Worm (Caenorhabditis elegans) whole organism, L4 larva: Measurements from ENCODE around the gene Y38E10A.22.
A peak's percentile ranks its signal among the peaks of the same experiment; 100 is the strongest.

Experiments used
- F37D6.2 ChIP-seq: sonication (generic microtip); optimal IDR thresholded peaks from 2 replicates; lab custom pipeline; 2016; ENCODE audit warnings: mild to moderate bottlenecking, missing genetic modification characterization, missing compliant biosample characterization
- T20F7.1 ChIP-seq: fragments of 200-800 bp; sonication (Bioruptor generic); optimal IDR thresholded peaks from 2 replicates; lab custom pipeline; 2018; ENCODE audit warnings: mild to moderate bottlenecking, missing genetic modification characterization, missing compliant biosample characterization
- Y105C5A.15 ChIP-seq: fragments of 200-800 bp; sonication (Bioruptor generic); IDR thresholded peaks from 2 replicates; pipeline ENCODE4 v1.3.6; 2022; ENCODE audit warnings: missing genetic modification characterization, missing compliant biosample characterization
- Y48G9A.11 ChIP-seq: fragments of 200-800 bp; sonication (Bioruptor generic); IDR thresholded peaks from 2 replicates; pipeline ENCODE4 v1.3.6; 2022; ENCODE audit warnings: missing genetic modification reagents, missing genetic modification characterization, missing compliant biosample characterization
- aly-2 ChIP-seq: sonication (generic microtip); optimal IDR thresholded peaks from 2 replicates; lab custom pipeline; 2018; ENCODE audit warnings: missing biosample characterization, missing genetic modification characterization
- attf-4 ChIP-seq: sonication (generic microtip); optimal IDR thresholded peaks from 3 replicates; lab custom pipeline; 2017; ENCODE audit warnings: missing biosample characterization, missing genetic modification characterization
- ceh-62 ChIP-seq: sonication (generic microtip); optimal IDR thresholded peaks from 2 replicates; lab custom pipeline; 2017; ENCODE audit warnings: missing biosample characterization, missing genetic modification characterization
- ceh-82 ChIP-seq: sonication (generic microtip); optimal IDR thresholded peaks from 2 replicates; lab custom pipeline; 2017; ENCODE audit warnings: missing biosample characterization, missing genetic modification characterization
- ces-1 ChIP-seq: fragments of 150-350 bp; sonication (generic microtip); optimal IDR thresholded peaks from 4 replicates; lab custom pipeline; 2014; ENCODE audit warnings: missing biosample characterization, missing genetic modification reagents, missing genetic modification characterization
- ctbp-1 ChIP-seq: fragments of 200-800 bp; sonication (Bioruptor generic); IDR thresholded peaks from 2 replicates; pipeline ENCODE4 v1.3.6; 2022; ENCODE audit warnings: missing genetic modification reagents, missing genetic modification characterization, missing compliant biosample characterization
- daf-12 ChIP-seq: fragments of 150-350 bp; optimal IDR thresholded peaks from 2 replicates; lab custom pipeline; 2014; ENCODE audit warnings: missing biosample characterization, missing genetic modification reagents, missing genetic modification characterization
- duxl-1 ChIP-seq: sonication (generic microtip); optimal IDR thresholded peaks from 2 replicates; lab custom pipeline; 2016; ENCODE audit warnings: mild to moderate bottlenecking, missing genetic modification characterization, moderate library complexity, missing compliant biosample characterization; ENCODE audit not compliant: poor library complexity
- dve-1 ChIP-seq: sonication (generic microtip); optimal IDR thresholded peaks from 2 replicates; lab custom pipeline; 2017; ENCODE audit warnings: antibody characterized with exemption, mild to moderate bottlenecking, missing genetic modification characterization, missing compliant biosample characterization; ENCODE audit not compliant: insufficient read depth
- fkh-10 ChIP-seq: fragments of 150-350 bp; optimal IDR thresholded peaks from 2 replicates; lab custom pipeline; 2014; ENCODE audit warnings: missing biosample characterization, missing genetic modification reagents, missing genetic modification characterization
- hlh-11 ChIP-seq: fragments of 200-800 bp; sonication (Bioruptor generic); optimal IDR thresholded peaks from 2 replicates; lab custom pipeline; 2018; ENCODE audit warnings: mild to moderate bottlenecking, missing genetic modification characterization, missing compliant biosample characterization
- hlh-30 ChIP-seq: sonication (generic microtip); optimal IDR thresholded peaks from 2 replicates; lab custom pipeline; 2017; ENCODE audit warnings: antibody characterized with exemption, mild to moderate bottlenecking, missing genetic modification characterization, missing compliant biosample characterization; ENCODE audit not compliant: insufficient read depth
- hmg-1.1 ChIP-seq: fragments of 200-800 bp; sonication (Bioruptor generic); IDR thresholded peaks from 2 replicates; pipeline ENCODE4 v1.3.6; 2022; ENCODE audit warnings: missing genetic modification reagents, missing genetic modification characterization, missing compliant biosample characterization
- jun-1 ChIP-seq: fragments of 150-350 bp; optimal IDR thresholded peaks from 2 replicates; lab custom pipeline; 2014; ENCODE audit warnings: missing biosample characterization, missing genetic modification reagents, missing genetic modification characterization
- lim-7 ChIP-seq: fragments of 200-800 bp; sonication (Bioruptor generic); IDR thresholded peaks from 2 replicates; pipeline ENCODE4 v1.3.6; 2022; ENCODE audit warnings: missing genetic modification characterization, missing compliant biosample characterization
- lin-1 ChIP-seq: fragments of 200-800 bp; sonication (Bioruptor generic); IDR thresholded peaks from 2 replicates; pipeline ENCODE4 v1.3.6; 2022; ENCODE audit warnings: missing genetic modification reagents, missing genetic modification characterization, missing compliant biosample characterization
- lin-29 ChIP-seq: fragments of 200-800 bp; sonication (Bioruptor generic); IDR thresholded peaks from 2 replicates; pipeline ENCODE4 v1.3.6; 2022; ENCODE audit warnings: missing genetic modification reagents, missing genetic modification characterization, missing compliant biosample characterization
- lin-38 ChIP-seq: fragments of 200-800 bp; sonication (Bioruptor generic); IDR thresholded peaks from 2 replicates; pipeline ENCODE4 v1.3.6; 2022; ENCODE audit warnings: missing genetic modification reagents, missing genetic modification characterization, missing compliant biosample characterization
- lin-39 ChIP-seq: fragments of 150-350 bp; optimal IDR thresholded peaks from 2 replicates; lab custom pipeline; 2014; ENCODE audit warnings: missing biosample characterization, missing genetic modification reagents, missing genetic modification characterization
- lir-3 ChIP-seq: sonication (generic microtip); optimal IDR thresholded peaks from 2 replicates; lab custom pipeline; 2016; ENCODE audit warnings: mild to moderate bottlenecking, missing genetic modification characterization, missing compliant biosample characterization
- lsy-2 ChIP-seq, 2 experiments: fragments of 150-350 bp in 1 of 2; sonication (generic microtip) in 1 of 2; optimal IDR thresholded peaks; 2 replicates each; lab custom pipeline; 2014 to 2017; ENCODE audit warnings: missing biosample characterization in 2 of 2, missing genetic modification characterization in 2 of 2
- madf-5 ChIP-seq, 2 experiments: fragments of 200-800 bp; sonication (Bioruptor generic); IDR thresholded peaks; 2 replicates each; pipeline ENCODE4 v1.3.6; 2022; ENCODE audit warnings: missing compliant biosample characterization in 2 of 2, missing genetic modification characterization in 2 of 2
- mdt-29 ChIP-seq: fragments of 200-800 bp; sonication (Bioruptor generic); IDR thresholded peaks from 2 replicates; pipeline ENCODE4 v1.3.6; 2022; ENCODE audit warnings: missing genetic modification reagents, missing genetic modification characterization, missing compliant biosample characterization
- mes-2 ChIP-seq: sonication (generic microtip); optimal IDR thresholded peaks from 2 replicates; lab custom pipeline; 2016; ENCODE audit warnings: missing genotype, mild to moderate bottlenecking, missing genetic modification characterization, missing compliant biosample characterization; ENCODE audit not compliant: poor library complexity, severe bottlenecking
- mxl-2 ChIP-seq: fragments of 200-800 bp; sonication (Bioruptor generic); conservative IDR thresholded peaks from 2 replicates; pipeline ENCODE4 v1.3.6; 2022; ENCODE audit warnings: missing genetic modification reagents, missing genetic modification characterization, missing compliant biosample characterization
- mxl-3 ChIP-seq: fragments of 200-800 bp; sonication (Bioruptor generic); optimal IDR thresholded peaks from 2 replicates; lab custom pipeline; 2018; ENCODE audit warnings: mild to moderate bottlenecking, missing genetic modification characterization, missing compliant biosample characterization
- nhr-102 ChIP-seq: sonication (generic microtip); optimal IDR thresholded peaks from 2 replicates; lab custom pipeline; 2016; ENCODE audit warnings: mild to moderate bottlenecking, missing genetic modification characterization, moderate library complexity, missing compliant biosample characterization
- nhr-25 ChIP-seq: sonication (generic microtip); optimal IDR thresholded peaks from 2 replicates; lab custom pipeline; 2017; ENCODE audit warnings: missing genetic modification characterization, mild to moderate bottlenecking, missing compliant biosample characterization, antibody characterized with exemption, moderate library complexity, borderline replicate concordance; ENCODE audit not compliant: insufficient read depth
- nhr-28 ChIP-seq: fragments of 150-350 bp; optimal IDR thresholded peaks from 2 replicates; lab custom pipeline; 2014; ENCODE audit warnings: missing biosample characterization, missing genetic modification characterization
- nhr-41 ChIP-seq: fragments of 200-800 bp; sonication (Bioruptor generic); IDR thresholded peaks from 2 replicates; pipeline ENCODE4 v1.3.6; 2022; ENCODE audit warnings: missing genetic modification reagents, missing genetic modification characterization, missing compliant biosample characterization
- nhr-42 ChIP-seq: fragments of 200-800 bp; sonication (Bioruptor generic); IDR thresholded peaks from 2 replicates; pipeline ENCODE4 v1.3.6; 2022; ENCODE audit warnings: missing genetic modification characterization, missing compliant biosample characterization
- nhr-48 ChIP-seq: sonication (generic microtip); optimal IDR thresholded peaks from 2 replicates; lab custom pipeline; 2016; ENCODE audit warnings: mild to moderate bottlenecking, missing genetic modification characterization, missing compliant biosample characterization
- nhr-6 ChIP-seq: fragments of 150-350 bp; optimal IDR thresholded peaks from 2 replicates; lab custom pipeline; 2014; ENCODE audit warnings: missing biosample characterization, missing genetic modification characterization
- nhr-76 ChIP-seq: fragments of 150-350 bp; optimal IDR thresholded peaks from 2 replicates; lab custom pipeline; 2014; ENCODE audit warnings: missing biosample characterization, missing genetic modification characterization
- pha-4 ChIP-seq, 2 experiments: fragments of 150-350 bp in 1 of 2; fragments of 200-800 bp in 1 of 2; sonication (Bioruptor generic) in 1 of 2; IDR thresholded peaks in 1 of 2; optimal IDR thresholded peaks in 1 of 2; 2 replicates each; pipeline versions ENCODE4 v1.3.6 to Lab custom; 2014 to 2022; ENCODE audit warnings: missing genetic modification characterization in 2 of 2, missing genetic modification reagents in 2 of 2, missing biosample characterization in 1 of 2, missing compliant biosample characterization in 1 of 2
- rbr-2 ChIP-seq: sonication (generic microtip); optimal IDR thresholded peaks from 2 replicates; lab custom pipeline; 2016; ENCODE audit warnings: missing genotype, missing genetic modification characterization, missing compliant biosample characterization
- spr-3 ChIP-seq: fragments of 200-800 bp; sonication (Bioruptor generic); optimal IDR thresholded peaks from 2 replicates; lab custom pipeline; 2018; ENCODE audit warnings: mild to moderate bottlenecking, missing genetic modification characterization, missing compliant biosample characterization
- tra-1 ChIP-seq: fragments of 200-800 bp; sonication (Bioruptor generic); IDR thresholded peaks from 2 replicates; pipeline ENCODE4 v1.3.6; 2022; ENCODE audit warnings: missing genetic modification reagents, missing genetic modification characterization, missing compliant biosample characterization
- unc-62 ChIP-seq, 3 experiments: fragments of 150-350 bp in 1 of 3; sonication (generic microtip); optimal IDR thresholded peaks in 2 of 3; peaks in 1 of 3; 1 replicate in 1 of 3; 2 replicates in 2 of 3; lab custom pipeline; 2014 to 2017; ENCODE audit warnings: missing biosample characterization in 3 of 3, missing genetic modification characterization in 3 of 3, missing genetic modification reagents in 3 of 3, missing genotype in 1 of 3
- zag-1 ChIP-seq: fragments of 150-350 bp; optimal IDR thresholded peaks from 2 replicates; lab custom pipeline; 2014; ENCODE audit warnings: missing biosample characterization, missing genetic modification characterization
- ztf-11 ChIP-seq: fragments of 150-350 bp; optimal IDR thresholded peaks from 2 replicates; lab custom pipeline; 2014; ENCODE audit warnings: missing biosample characterization, missing genetic modification characterization
- ztf-7 ChIP-seq: fragments of 150-350 bp; optimal IDR thresholded peaks from 2 replicates; lab custom pipeline; 2014; ENCODE audit warnings: missing biosample characterization, missing genetic modification characterization

Y38E10A.22 gene

DNA sequence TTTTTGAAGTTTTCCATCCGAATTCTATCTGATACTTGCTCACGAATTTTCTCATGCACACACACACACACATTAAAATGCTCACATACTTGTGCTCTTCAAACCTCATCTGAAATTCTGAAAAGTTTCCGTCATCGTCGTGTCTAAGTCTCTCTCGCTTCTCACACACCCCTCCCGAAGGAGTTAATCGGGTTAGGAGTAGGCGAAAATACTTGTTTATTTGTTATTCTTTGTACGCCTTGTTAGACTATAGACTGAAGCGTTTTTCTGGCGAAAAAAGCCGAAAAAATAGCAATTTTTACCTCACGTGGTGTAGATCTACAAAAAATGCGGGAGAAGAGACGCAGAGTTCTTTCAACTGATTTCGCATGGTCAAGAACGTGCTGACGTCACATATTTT, 13.3 kb upstream of the Y38E10A.22 start:
- no peak for TF ChIP-seq lin-1

DNA sequence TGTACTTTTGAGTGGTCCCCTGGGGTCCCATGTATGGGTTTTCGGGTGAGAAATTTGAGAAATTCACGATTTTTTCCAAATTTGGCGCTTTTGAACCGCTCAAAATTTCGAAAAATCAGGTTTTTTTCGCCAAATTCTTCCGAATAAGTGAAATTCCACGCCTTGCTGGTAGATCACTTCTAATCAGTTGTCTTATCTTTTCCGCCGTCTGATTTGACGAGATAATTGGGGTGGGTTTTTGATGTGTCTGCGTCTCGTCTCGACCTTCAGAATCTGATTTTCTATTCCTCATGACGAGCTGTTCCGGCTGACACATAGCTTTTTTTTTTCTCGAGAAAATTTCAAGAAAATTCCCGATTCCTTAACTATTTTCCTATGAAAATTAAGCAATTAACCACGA, 11.7 kb upstream of the Y38E10A.22 start:
- TF ChIP-seq unc-62 (GFP tag; optimal IDR thresholded peaks at IDR 0.05 in 1 of 2; lab: Kevin White, UChicago) = peak in 1 of 2 experiments; percentile 8
- TF ChIP-seq unc-62 (tag; optimal IDR thresholded peaks at IDR 0.05; lab: Kevin White, UChicago) = no peak
- TF ChIP-seq mxl-2 (GFP tag; lab: Robert Waterston, UW) = no peak
- peak; percentile 33 for TF ChIP-seq hlh-30
- TF ChIP-seq, all 104 proteins: peak for 2

DNA sequence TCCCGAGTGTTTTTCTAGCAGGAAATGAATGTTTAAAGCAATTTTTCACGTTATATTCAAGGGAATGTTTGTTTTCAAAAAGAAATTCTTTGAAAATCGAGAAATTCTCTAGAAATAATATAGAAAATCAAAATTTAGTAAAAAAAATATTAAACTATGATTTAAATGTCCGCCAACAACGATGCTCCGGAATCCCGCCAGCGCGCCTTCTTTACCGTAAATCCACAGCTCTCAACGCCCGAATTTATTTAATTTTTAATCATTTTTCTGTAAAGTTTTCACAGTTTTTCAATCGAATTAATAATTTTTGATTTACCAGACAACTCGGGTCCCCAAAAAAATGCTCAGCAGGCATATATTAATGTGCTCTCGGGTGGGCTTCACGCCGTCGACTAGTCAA, 2.0 kb upstream of the Y38E10A.22 start, which contains the start of the genes Y38E10A.33 and cox-10:
Gene Y38E10A.33, minus strand, starts transcription at position 12 of the 400 bp plus-strand sequence.
Gene cox-10, plus strand, starts transcription at position 320 of the 400 bp plus-strand sequence.
- peak; percentile 36 for TF ChIP-seq rbr-2
- TF ChIP-seq lsy-2 (tag; optimal IDR thresholded peaks at IDR 0.05; lab: Kevin White, UChicago) = peak in 1 of 2 experiments; percentile 79
- no peak for TF ChIP-seq tra-1 (GFP tag; lab: Robert Waterston, UW)
- TF ChIP-seq jun-1 (tag; lab: Kevin White, UChicago) = no peak
- TF ChIP-seq nhr-102 (tag; lab: Kevin White, UChicago) = peak; percentile 27
- TF ChIP-seq duxl-1 = no peak
- no peak for TF ChIP-seq mdt-29 (GFP tag; lab: Robert Waterston, UW)
- TF ChIP-seq attf-4 (tag; lab: Kevin White, UChicago) = no peak
- TF ChIP-seq nhr-76 (tag; lab: Kevin White, UChicago) = no peak
- no peak for TF ChIP-seq daf-12
- TF ChIP-seq nhr-28 = no peak
- TF ChIP-seq nhr-6 (tag; lab: Kevin White, UChicago) = no peak
- TF ChIP-seq ces-1 = no peak
- 0 out of 2 replicates have a peak, but pooled peaks have one; percentile 38 for TF ChIP-seq hmg-1.1 (GFP tag; lab: Robert Waterston, UW)
- TF ChIP-seq nhr-48 = no peak
- TF ChIP-seq spr-3 (GFP tag; lab: Kevin White, UChicago) = no peak
- no peak for TF ChIP-seq mxl-3 (GFP tag; lab: Kevin White, UChicago)
- no peak for TF ChIP-seq lir-3
- no peak for TF ChIP-seq ceh-62 (tag; lab: Kevin White, UChicago)
- no peak for TF ChIP-seq aly-2 (tag; lab: Kevin White, UChicago)
- no peak for TF ChIP-seq nhr-42
- no peak for TF ChIP-seq hlh-11 (tag; lab: Kevin White, UChicago)
- no peak for TF ChIP-seq Y105C5A.15 (GFP tag; lab: Robert Waterston, UW)
- TF ChIP-seq ceh-82 (tag; lab: Kevin White, UChicago) = no peak
- peak; percentile 8 for TF ChIP-seq hlh-30
- peak; percentile 45 for TF ChIP-seq dve-1 (tag; lab: Kevin White, UChicago)
- TF ChIP-seq T20F7.1 = peak; percentile 98
- peak; percentile 99 for TF ChIP-seq Y48G9A.11 (GFP tag; lab: Robert Waterston, UW)
- peak; percentile 9 for TF ChIP-seq ztf-7
- no peak for TF ChIP-seq nhr-41 (GFP tag; lab: Robert Waterston, UW)
- TF ChIP-seq lin-39 (tag; lab: Kevin White, UChicago) = no peak
- TF ChIP-seq mes-2 (tag; lab: Kevin White, UChicago) = peak; percentile 85
- no peak for TF ChIP-seq ctbp-1 (GFP tag; lab: Robert Waterston, UW)
- TF ChIP-seq lin-38 (GFP tag; lab: Robert Waterston, UW) = peak; percentile 72
- no peak for TF ChIP-seq F37D6.2 (tag; lab: Kevin White, UChicago)
- TF ChIP-seq madf-5 (GFP tag; IDR thresholded peaks at IDR 0.05; lab: Robert Waterston, UW) = no peak
- TF ChIP-seq ztf-11 (tag; lab: Kevin White, UChicago) = no peak
- no peak for TF ChIP-seq pha-4 (GFP tag; IDR thresholded peaks at IDR 0.05; lab: Robert Waterston, UW)
- no peak for TF ChIP-seq pha-4 (tag; optimal IDR thresholded peaks at IDR 0.05; lab: Kevin White, UChicago)
- TF ChIP-seq nhr-25 (tag; lab: Kevin White, UChicago) = no peak
- TF ChIP-seq fkh-10 (GFP tag; lab: Kevin White, UChicago) = no peak
- TF ChIP-seq lin-29 (GFP tag; lab: Robert Waterston, UW) = no peak
- TF ChIP-seq lim-7 (GFP tag; lab: Robert Waterston, UW) = no peak
- TF ChIP-seq zag-1 (tag; lab: Kevin White, UChicago) = no peak
